Fruit fly (Drosophila melanogaster): ENCODE results near the gene Tim9a.
A peak's percentile ranks its signal among the peaks of the same experiment; 100 is the strongest.

Gene Tim9a

DNA sequence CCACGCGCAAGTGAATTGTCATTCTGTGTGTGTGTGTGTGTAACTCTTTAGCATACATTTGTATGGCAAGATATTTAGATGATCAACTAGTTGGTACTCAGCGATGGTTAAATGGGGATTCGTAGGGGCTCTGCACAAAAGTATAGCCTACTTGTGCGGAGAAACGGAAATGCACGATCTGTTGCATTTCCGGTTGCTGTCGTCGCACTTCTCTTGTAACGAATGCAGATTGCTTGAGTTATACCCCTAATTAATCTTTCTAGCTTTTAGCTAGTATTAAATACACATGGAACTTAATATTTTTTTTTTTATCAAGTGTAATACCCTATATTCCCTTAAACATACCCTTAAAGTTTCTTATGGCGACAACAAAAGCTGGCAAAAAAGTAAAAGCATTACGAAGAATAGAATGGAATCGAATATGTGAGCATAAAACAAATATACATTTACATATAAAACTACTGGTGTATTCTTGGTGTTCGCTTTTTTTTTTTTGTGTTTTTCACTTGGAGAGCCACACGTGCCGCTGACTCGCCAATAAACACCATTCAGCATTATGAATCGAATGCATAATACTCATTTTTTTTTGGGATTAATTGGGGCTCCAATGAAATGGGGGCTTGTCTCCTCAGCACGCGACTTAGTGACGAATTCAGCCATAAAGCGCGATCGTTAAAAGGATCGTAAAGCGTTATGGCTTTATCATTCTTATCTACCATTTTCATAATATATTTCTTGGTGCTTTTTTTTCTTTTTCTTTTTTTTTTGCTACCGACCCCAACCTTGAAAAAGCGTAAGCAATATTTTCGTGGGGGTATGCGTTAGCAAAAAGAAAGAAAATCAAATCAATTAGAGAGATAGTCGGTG lies 6.4 kb downstream of the Tim9a start (continued):
- TF ChIP-seq CG12155 (GFP tag; optimal IDR thresholded peaks at IDR 0.05): peak; percentile 66
- TF ChIP-seq CG7987 (GFP tag; optimal IDR thresholded peaks at IDR 0.05): no peak
- TF ChIP-seq row (GFP tag; IDR thresholded peaks at IDR 0.05): peak; percentile 50; the same call in 1 of the 3 replicates
- TF ChIP-seq CG18599 (GFP tag; optimal IDR thresholded peaks at IDR 0.05): peak; percentile 61
- peak; percentile 52 for TF ChIP-seq Atf6 (GFP tag; IDR thresholded peaks at IDR 0.05)
- 0 out of 2 replicates have a peak, but pooled peaks have one; percentile 14 for TF ChIP-seq Ada2b (GFP tag; IDR thresholded peaks at IDR 0.05)
- 0 out of 2 replicates have a peak, but pooled peaks have one; percentile 42 for TF ChIP-seq ham (GFP tag; IDR thresholded peaks at IDR 0.05)
- no peak for TF ChIP-seq D (optimal IDR thresholded peaks at IDR 0.05)
- TF ChIP-seq D (GFP tag; optimal IDR thresholded peaks at IDR 0.05): no peak
- TF ChIP-seq CG9876 (GFP tag; optimal IDR thresholded peaks at IDR 0.05): peak; percentile 37
- peak; percentile 9; the same call in 1 of the 2 replicates for TF ChIP-seq CG17328 (GFP tag; IDR thresholded peaks at IDR 0.05)

- no peak for TF ChIP-seq CG13424 (tag; optimal IDR thresholded peaks at IDR 0.05)
- TF ChIP-seq z (GFP tag; IDR thresholded peaks at IDR 0.05): 0 out of 3 replicates have a peak, but pooled peaks have one; percentile 11
- peak; percentile 17 for TF ChIP-seq CG10543 (GFP tag; optimal IDR thresholded peaks at IDR 0.05)
- peak; percentile 58; the same call in 2 of the 3 replicates for TF ChIP-seq sr (GFP tag; IDR thresholded peaks at IDR 0.05)
- peak; percentile 70 for TF ChIP-seq sd (tag; optimal IDR thresholded peaks at IDR 0.05)
- no peak for TF ChIP-seq CG17829 (tag; optimal IDR thresholded peaks at IDR 0.05)
- TF ChIP-seq NC2α (GFP tag; optimal IDR thresholded peaks at IDR 0.05): no peak
- no peak for TF ChIP-seq Meics (GFP tag; optimal IDR thresholded peaks at IDR 0.05)
- TF ChIP-seq abd-A (tag; optimal IDR thresholded peaks at IDR 0.05): peak; percentile 15
- TF ChIP-seq Med (GFP tag): peak; percentile 53
These were observed 7.0 kb downstream of the Tim9a start for dm6 chrX:13392041-13392353.

- TF ChIP-seq sug (tag; optimal IDR thresholded peaks at IDR 0.05) (peak; percentile 69), cwo (GFP tag; optimal IDR thresholded peaks at IDR 0.05) (peak; percentile 86), CG10543 (GFP tag; optimal IDR thresholded peaks at IDR 0.05) (peak; percentile 18), CG9609 (GFP tag; optimal IDR thresholded peaks at IDR 0.05) (no peak), gcm2 (GFP tag; optimal IDR thresholded peaks at IDR 0.05) (no peak), exex (tag; optimal IDR thresholded peaks at IDR 0.05) (peak; percentile 72), CG11456 (GFP tag; IDR thresholded peaks at IDR 0.05) (no peak), MBD-R2 (GFP tag; IDR thresholded peaks at IDR 0.05) (no peak), Oli (tag; optimal IDR thresholded peaks at IDR 0.05) (no peak), NfI (GFP tag; optimal IDR thresholded peaks at IDR 0.05) (no peak), lab (GFP tag; optimal IDR thresholded peaks at IDR 0.05) (peak; percentile 43), Hey (tag; optimal IDR thresholded peaks at IDR 0.05) (peak; percentile 50), Med (GFP tag) (peak; percentile 67), sens (GFP tag) (no peak), Abd-B (GFP tag; optimal IDR thresholded peaks at IDR 0.05) (no peak), CG34376 (GFP tag; optimal IDR thresholded peaks at IDR 0.05) (peak; percentile 73), mirr (GFP tag; optimal IDR thresholded peaks at IDR 0.05) (peak; percentile 81), CG14050 (GFP tag; IDR thresholded peaks at IDR 0.05) (no peak), Vsx1 (GFP tag; optimal IDR thresholded peaks at IDR 0.05) (no peak), grn (GFP tag; optimal IDR thresholded peaks at IDR 0.05) (peak; percentile 68)
These were observed 7.8 kb downstream of the Tim9a start for dm6 chrX:13392764-13393163.
